Worm (Caenorhabditis elegans) whole organism, mixed stage, embryonic: Measurements from ENCODE around the gene C33E10.10.

Experiments
- ham-2 ChIP-seq: fragments of 200-800 bp; sonication (Bioruptor generic); optimal IDR thresholded peaks from 2 replicates; lab custom pipeline; 2018; ENCODE audit warnings: mild to moderate bottlenecking, missing genetic modification characterization, missing compliant biosample characterization
- pha-4 ChIP-seq: fragments of 150-350 bp; optimal IDR thresholded peaks from 2 replicates; lab custom pipeline; 2018; ENCODE audit warnings: missing biosample characterization, missing genetic modification reagents, missing genetic modification characterization
- unc-62 ChIP-seq: fragments of 150-350 bp; optimal IDR thresholded peaks from 2 replicates; lab custom pipeline; 2014; ENCODE audit warnings: missing biosample characterization, missing genetic modification reagents, missing genetic modification characterization
- ztf-11 ChIP-seq: fragments of 150-350 bp; optimal IDR thresholded peaks from 2 replicates; lab custom pipeline; 2014; ENCODE audit warnings: missing biosample characterization, missing genetic modification characterization

DNA sequence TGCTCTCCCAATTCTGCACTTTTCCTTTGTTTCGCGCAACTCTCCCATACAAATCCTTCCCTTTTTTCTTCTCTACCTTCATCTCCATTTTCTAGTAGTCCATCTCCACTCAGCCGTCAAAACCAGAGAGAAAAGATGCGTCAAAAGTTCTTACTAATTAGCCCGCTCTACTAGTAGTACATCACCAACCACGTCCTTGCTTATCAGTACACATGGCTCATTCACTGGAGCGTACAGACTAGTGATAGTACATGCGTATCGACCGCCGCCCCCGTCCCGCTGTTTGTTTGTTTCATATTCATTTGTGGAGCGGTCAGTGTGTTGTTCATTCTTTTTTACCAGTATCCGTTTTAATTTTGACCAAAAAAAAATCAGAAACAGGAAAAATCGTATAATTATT lies 27.3 kb upstream of the C33E10.10 start:
- no peak for TF ChIP-seq pha-4 (tag; lab: Kevin White, UChicago)
- no peak for TF ChIP-seq unc-62 (GFP tag; lab: Kevin White, UChicago)
- TF ChIP-seq ztf-11: no peak
- TF ChIP-seq ham-2 (GFP tag; lab: Kevin White, UChicago): no peak
